Fruit fly (Drosophila melanogaster) whole organism, embryonic: ENCODE measurements around the gene ssp7.

ENCODE experiments used
- Adf1 ChIP-seq: fragments of 200-800 bp; sonication (Bioruptor generic); IDR thresholded peaks from 2 replicates; pipeline ENCODE4 v1.3.6; 2022; ENCODE audit warnings: missing biosample characterization, missing genetic modification characterization
- CG11398 ChIP-seq: fragments of 200-800 bp; sonication (Bioruptor generic); optimal IDR thresholded peaks from 2 replicates; lab custom pipeline; 2016; ENCODE audit warnings: missing biosample characterization, missing genetic modification characterization
- CG12219 ChIP-seq: fragments of 200-800 bp; sonication (Bioruptor generic); optimal IDR thresholded peaks from 3 replicates; lab custom pipeline; 2018; ENCODE audit warnings: missing biosample characterization, mild to moderate bottlenecking, missing genetic modification characterization
- CG13624 ChIP-seq: fragments of 200-800 bp; sonication (Bioruptor generic); optimal IDR thresholded peaks from 2 replicates; lab custom pipeline; 2016; ENCODE audit warnings: missing biosample characterization, missing genetic modification characterization
- CG15073 ChIP-seq: fragments of 200-800 bp; sonication (Bioruptor generic); optimal IDR thresholded peaks from 2 replicates; lab custom pipeline; 2016; ENCODE audit warnings: missing biosample characterization, missing genetic modification characterization
- CG15601 ChIP-seq: fragments of 200-800 bp; sonication (Bioruptor generic); optimal IDR thresholded peaks from 3 replicates; lab custom pipeline; 2019; ENCODE audit warnings: missing biosample characterization, mild to moderate bottlenecking, missing genetic modification characterization, moderate library complexity
- CG1602 ChIP-seq: fragments of 200-800 bp; sonication (Bioruptor generic); optimal IDR thresholded peaks from 3 replicates; lab custom pipeline; 2016; ENCODE audit warnings: missing biosample characterization, missing genetic modification characterization
- CG17186 ChIP-seq: fragments of 200-800 bp; sonication (Bioruptor generic); optimal IDR thresholded peaks from 3 replicates; lab custom pipeline; 2017; ENCODE audit warnings: missing biosample characterization, missing genetic modification reagents, missing genetic modification characterization
- CG17612 ChIP-seq: fragments of 200-800 bp; sonication (Bioruptor generic); IDR thresholded peaks from 2 replicates; pipeline ENCODE4 v1.3.6; 2022; ENCODE audit warnings: missing biosample characterization, missing genetic modification characterization
- CG18599 ChIP-seq: fragments of 200-800 bp; sonication (Bioruptor generic); optimal IDR thresholded peaks from 3 replicates; lab custom pipeline; 2017; ENCODE audit warnings: missing biosample characterization, missing genetic modification characterization, mild to moderate bottlenecking, moderate library complexity, missing genetic modification reagents
- CG18619 ChIP-seq: fragments of 200-800 bp; sonication (Bioruptor generic); optimal IDR thresholded peaks from 3 replicates; lab custom pipeline; 2017; ENCODE audit warnings: missing biosample characterization, mild to moderate bottlenecking, missing genetic modification characterization
- CG2202 ChIP-seq: fragments of 200-800 bp; sonication (Bioruptor generic); optimal IDR thresholded peaks from 2 replicates; lab custom pipeline; 2018; ENCODE audit warnings: missing biosample characterization, mild to moderate bottlenecking, missing genetic modification characterization
- CG31224 ChIP-seq: fragments of 200-800 bp; sonication (Bioruptor generic); IDR thresholded peaks from 2 replicates; pipeline ENCODE4 v1.3.6; 2022; ENCODE audit warnings: missing biosample characterization, missing genetic modification characterization
- CG3281 ChIP-seq: fragments of 200-800 bp; sonication (Bioruptor generic); optimal IDR thresholded peaks from 3 replicates; lab custom pipeline; 2017; ENCODE audit warnings: missing biosample characterization, mild to moderate bottlenecking, missing genetic modification characterization
- CG34376 ChIP-seq: fragments of 200-800 bp; sonication (Bioruptor generic); optimal IDR thresholded peaks from 2 replicates; lab custom pipeline; 2018; ENCODE audit warnings: missing biosample characterization, mild to moderate bottlenecking, missing genetic modification characterization
- CG3995 ChIP-seq: fragments of 200-800 bp; sonication (Bioruptor generic); optimal IDR thresholded peaks from 3 replicates; lab custom pipeline; 2016; ENCODE audit warnings: missing biosample characterization, missing genetic modification characterization
- CG5245 ChIP-seq: fragments of 200-800 bp; sonication (Bioruptor generic); optimal IDR thresholded peaks from 3 replicates; lab custom pipeline; 2016; ENCODE audit warnings: missing biosample characterization, missing genetic modification characterization
- CG6689 ChIP-seq: fragments of 200-800 bp; sonication (Bioruptor generic); IDR thresholded peaks from 2 replicates; pipeline ENCODE4 v1.3.6; 2022; ENCODE audit warnings: missing biosample characterization, missing genetic modification characterization
- Drgx ChIP-seq: fragments of 200-800 bp; sonication (Bioruptor generic); IDR thresholded peaks from 2 replicates; pipeline ENCODE4 v1.3.6; 2022; ENCODE audit warnings: missing biosample characterization, missing genetic modification characterization
- Ets97D ChIP-seq: fragments of 200-800 bp; sonication (Bioruptor generic); optimal IDR thresholded peaks from 3 replicates; lab custom pipeline; 2016; ENCODE audit warnings: missing biosample characterization, missing genetic modification characterization
- HHEX ChIP-seq: fragments of 200-800 bp; sonication (Bioruptor generic); optimal IDR thresholded peaks from 3 replicates; lab custom pipeline; 2017; ENCODE audit warnings: missing biosample characterization, mild to moderate bottlenecking, missing genetic modification characterization, missing genetic modification reagents
- HLH3B ChIP-seq: fragments of 200-800 bp; sonication (Bioruptor generic); IDR thresholded peaks from 2 replicates; pipeline ENCODE4 v1.3.6; 2022; ENCODE audit warnings: missing biosample characterization, missing genetic modification characterization
- HmgD ChIP-seq: fragments of 200-800 bp; sonication (Bioruptor generic); optimal IDR thresholded peaks from 3 replicates; lab custom pipeline; 2016; ENCODE audit warnings: missing biosample characterization, missing genetic modification characterization
- Neu2 ChIP-seq: fragments of 200-800 bp; sonication (Bioruptor generic); optimal IDR thresholded peaks from 3 replicates; lab custom pipeline; 2016; ENCODE audit warnings: missing biosample characterization, missing genetic modification characterization, borderline replicate concordance
- Nf-YA ChIP-seq: fragments of 200-800 bp; sonication (Bioruptor generic); IDR thresholded peaks from 2 replicates; pipeline ENCODE4 v1.3.6; 2022; ENCODE audit warnings: missing biosample characterization, missing genetic modification characterization
- PHDP ChIP-seq: fragments of 200-800 bp; sonication (Bioruptor generic); optimal IDR thresholded peaks from 3 replicates; lab custom pipeline; 2018; ENCODE audit warnings: missing biosample characterization, mild to moderate bottlenecking, missing genetic modification characterization, moderate library complexity
- Pdp1 ChIP-seq, 2 experiments: fragments of 200-800 bp; sonication (Bioruptor generic); optimal IDR thresholded peaks; 3 replicates each; lab custom pipeline; 2016; ENCODE audit warnings: missing biosample characterization in 2 of 2, missing genetic modification characterization in 2 of 2, mild to moderate bottlenecking in 1 of 2, moderate library complexity in 1 of 2
- Sin3A ChIP-seq: fragments of >200 bp; optimal IDR thresholded peaks from 2 replicates; lab custom pipeline; 2018
- Six4 ChIP-seq: fragments of 200-800 bp; sonication (Bioruptor generic); optimal IDR thresholded peaks from 2 replicates; lab custom pipeline; 2016; ENCODE audit warnings: missing biosample characterization, missing genetic modification characterization
- Xbp1 ChIP-seq: fragments of 200-800 bp; sonication (Bioruptor generic); optimal IDR thresholded peaks from 3 replicates; lab custom pipeline; 2016; ENCODE audit warnings: missing biosample characterization, mild to moderate bottlenecking, missing genetic modification characterization
- bowl ChIP-seq: fragments of 200-800 bp; sonication (Bioruptor generic); IDR thresholded peaks from 2 replicates; pipeline ENCODE4 v1.3.6; 2022; ENCODE audit warnings: missing biosample characterization, missing genetic modification characterization
- br ChIP-seq: fragments of >200 bp; optimal IDR thresholded peaks from 2 replicates; lab custom pipeline; 2017
- cato ChIP-seq: fragments of 200-800 bp; sonication (Bioruptor generic); optimal IDR thresholded peaks from 2 replicates; lab custom pipeline; 2016; ENCODE audit warnings: missing biosample characterization, missing genetic modification characterization, borderline replicate concordance
- crp ChIP-seq, 2 experiments: fragments of 200-800 bp; sonication (Bioruptor generic); optimal IDR thresholded peaks; 2 replicates in 1 of 2; 3 replicates in 1 of 2; lab custom pipeline; 2017; ENCODE audit warnings: missing biosample characterization in 2 of 2, missing genetic modification characterization in 2 of 2, mild to moderate bottlenecking in 1 of 2, moderate library complexity in 1 of 2
- eyg ChIP-seq: fragments of 200-800 bp; sonication (Bioruptor generic); optimal IDR thresholded peaks from 3 replicates; lab custom pipeline; 2016; ENCODE audit warnings: missing biosample characterization, missing genetic modification characterization
- grn ChIP-seq: fragments of 200-800 bp; sonication (Bioruptor generic); optimal IDR thresholded peaks from 3 replicates; lab custom pipeline; 2017; ENCODE audit warnings: missing biosample characterization, missing genetic modification characterization
- her ChIP-seq: fragments of 200-800 bp; sonication (Bioruptor generic); optimal IDR thresholded peaks from 2 replicates; lab custom pipeline; 2016; ENCODE audit warnings: missing biosample characterization, missing genetic modification characterization
- insv ChIP-seq, 2 experiments: fragments of 200-800 bp; sonication (Bioruptor generic); optimal IDR thresholded peaks; 3 replicates each; lab custom pipeline; 2016 to 2018; ENCODE audit warnings: missing biosample characterization in 2 of 2, missing genetic modification characterization in 2 of 2
- jing ChIP-seq: fragments of 200-800 bp; sonication (Bioruptor generic); optimal IDR thresholded peaks from 2 replicates; lab custom pipeline; 2018; ENCODE audit warnings: missing biosample characterization, mild to moderate bottlenecking, missing genetic modification characterization
- kay ChIP-seq: fragments of 200-800 bp; sonication (Bioruptor generic); optimal IDR thresholded peaks from 2 replicates; lab custom pipeline; 2016; ENCODE audit warnings: missing biosample characterization, missing genetic modification characterization
- nau ChIP-seq: fragments of 200-800 bp; sonication (Bioruptor generic); optimal IDR thresholded peaks from 3 replicates; lab custom pipeline; 2017; ENCODE audit warnings: missing biosample characterization, mild to moderate bottlenecking, missing genetic modification characterization, missing genetic modification reagents
- nmo ChIP-seq: fragments of 200-800 bp; sonication (Bioruptor generic); optimal IDR thresholded peaks from 2 replicates; lab custom pipeline; 2018; ENCODE audit warnings: missing biosample characterization, mild to moderate bottlenecking, missing genetic modification characterization, moderate library complexity
- nom ChIP-seq: fragments of 200-800 bp; sonication (Bioruptor generic); optimal IDR thresholded peaks from 2 replicates; lab custom pipeline; 2017; ENCODE audit warnings: missing biosample characterization, missing genetic modification characterization, mild to moderate bottlenecking, moderate library complexity, missing genetic modification reagents
- peb ChIP-seq: fragments of 200-800 bp; sonication (Bioruptor generic); IDR thresholded peaks from 2 replicates; pipeline ENCODE4 v1.3.6; 2022; ENCODE audit warnings: missing biosample characterization, missing genetic modification characterization
- pfk ChIP-seq: fragments of 200-800 bp; sonication (Bioruptor generic); optimal IDR thresholded peaks from 2 replicates; lab custom pipeline; 2018; ENCODE audit warnings: missing biosample characterization, mild to moderate bottlenecking, missing genetic modification characterization, moderate library complexity
- slp2 ChIP-seq: fragments of 200-800 bp; sonication (Bioruptor generic); optimal IDR thresholded peaks from 2 replicates; lab custom pipeline; 2016; ENCODE audit warnings: missing biosample characterization, missing genetic modification characterization
- so ChIP-seq: fragments of 200-800 bp; sonication (Bioruptor generic); IDR thresholded peaks from 3 replicates; pipeline ENCODE4 v1.3.6; 2022; ENCODE audit warnings: missing biosample characterization, missing genetic modification characterization
- tap ChIP-seq: fragments of 200-800 bp; optimal IDR thresholded peaks from 3 replicates; lab custom pipeline; 2019; ENCODE audit warnings: missing biosample characterization, mild to moderate bottlenecking, missing genetic modification characterization, moderate library complexity
- unpg ChIP-seq: fragments of 200-800 bp; sonication (Bioruptor generic); optimal IDR thresholded peaks from 3 replicates; lab custom pipeline; 2018; ENCODE audit warnings: missing biosample characterization, mild to moderate bottlenecking, missing genetic modification characterization, moderate library complexity
- vvl ChIP-seq: fragments of 200-800 bp; sonication (Bioruptor generic); IDR thresholded peaks from 2 replicates; pipeline ENCODE4 v1.3.6; 2022; ENCODE audit warnings: missing biosample characterization, missing genetic modification characterization

The ssp7 gene

DNA sequence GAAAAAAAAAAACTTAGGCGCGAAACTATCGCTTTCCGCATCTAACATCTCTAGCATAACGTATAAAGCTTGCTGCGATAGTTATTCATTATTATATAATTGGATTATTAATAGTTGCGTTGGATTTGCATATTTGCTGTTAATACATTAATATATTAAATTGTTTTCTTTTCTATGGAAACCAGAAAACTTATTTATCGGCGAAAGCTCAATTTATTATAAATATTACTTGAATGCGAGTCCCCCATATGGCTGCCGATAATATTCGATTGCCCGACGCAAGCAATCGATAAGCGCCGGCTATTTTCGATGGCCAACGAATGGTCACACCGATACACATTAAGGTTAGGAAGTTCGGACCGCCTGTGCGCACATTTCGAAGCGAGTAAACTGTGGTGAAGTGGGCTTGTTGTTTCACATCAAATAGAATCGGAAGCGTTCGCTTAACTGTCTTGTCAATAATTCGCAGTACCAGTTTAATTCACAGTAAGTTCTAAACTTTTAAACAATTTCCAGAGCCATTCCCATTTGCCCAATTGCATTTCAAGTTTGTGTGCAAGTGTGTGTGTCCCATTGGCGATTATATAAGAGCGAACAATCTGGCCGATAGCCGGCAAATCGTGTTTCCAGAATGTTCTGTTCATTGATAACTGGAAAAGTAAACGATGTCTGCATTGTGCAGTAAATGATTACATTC is 31.8 kb downstream of the ssp7 start, which contains the start of gene Hsp60A (continued):
- TF ChIP-seq CG5245 (GFP tag; lab: Kevin White, UChicago) (no peak), CG11398 (GFP tag; lab: Kevin White, UChicago) (no peak), HLH3B (GFP tag; lab: Robert Waterston, UW) (0 out of 2 replicates have a peak, but pooled peaks have one; percentile 28), Ets97D (GFP tag; lab: Kevin White, UChicago) (peak; percentile 37), tap (tag; lab: Kevin White, UChicago) (no peak), cato (GFP tag; lab: Kevin White, UChicago) (no peak), CG3281 (peak; percentile 33), Xbp1 (GFP tag; lab: Kevin White, UChicago) (peak; percentile 59), kay (GFP tag; lab: Kevin White, UChicago) (peak; percentile 15), vvl (GFP tag; lab: Robert Waterston, UW) (0 out of 2 replicates have a peak, but pooled peaks have one; percentile 18), crp (GFP tag; optimal IDR thresholded peaks at IDR 0.05; lab: Kevin White, UChicago) (peak in 1 of 2 experiments; percentile 9), PHDP (peak; percentile 70), pfk (GFP tag; lab: Kevin White, UChicago) (no peak), Sin3A (lab: Kevin White, UChicago) (peak; percentile 10), CG12219 (no peak), CG2202 (tag; lab: Kevin White, UChicago) (no peak), peb (GFP tag; lab: Robert Waterston, UW) (no peak), nom (GFP tag; lab: Kevin White, UChicago) (no peak), CG31224 (GFP tag; lab: Robert Waterston, UW) (no peak; the same call in 1 of the 2 replicates), HHEX (GFP tag; lab: Kevin White, UChicago) (peak; percentile 18), Six4 (GFP tag; lab: Kevin White, UChicago) (peak; percentile 10), CG18619 (peak; percentile 17), eyg (no peak), Adf1 (GFP tag; lab: Robert Waterston, UW) (no peak), CG13624 (GFP tag; lab: Kevin White, UChicago) (no peak), jing (no peak), CG1602 (no peak), CG18599 (GFP tag; lab: Kevin White, UChicago) (peak; percentile 47), CG17186 (GFP tag; lab: Kevin White, UChicago) (peak; percentile 12), CG15601 (tag; lab: Kevin White, UChicago) (peak; percentile 59), nau (no peak), nmo (GFP tag; lab: Kevin White, UChicago) (peak; percentile 75), br (no peak), Nf-YA (GFP tag; lab: Robert Waterston, UW) (no peak), insv (GFP tag; optimal IDR thresholded peaks at IDR 0.05; lab: Kevin White, UChicago) (no peak), slp2 (GFP tag; lab: Kevin White, UChicago) (no peak), so (GFP tag; lab: Robert Waterston, UW) (no peak), CG34376 (GFP tag; lab: Kevin White, UChicago) (peak; percentile 6), CG6689 (GFP tag; lab: Robert Waterston, UW) (peak; percentile 26; the same call in 1 of the 2 replicates), HmgD (no peak), grn (GFP tag; lab: Kevin White, UChicago) (no peak), Drgx (peak; percentile 27; the same call in 1 of the 2 replicates), CG3995 (GFP tag; lab: Kevin White, UChicago) (peak; percentile 19), unpg (peak; percentile 60), Pdp1 (GFP tag; optimal IDR thresholded peaks at IDR 0.05; lab: Kevin White, UChicago) (peak in 1 of 2 experiments; percentile 96), bowl (no peak), CG15073 (GFP tag; lab: Kevin White, UChicago) (no peak), Neu2 (GFP tag; lab: Kevin White, UChicago) (no peak), CG17612 (no peak), her (GFP tag; lab: Kevin White, UChicago) (no peak)
